Fruit fly (Drosophila melanogaster) whole organism, embryonic: ENCODE data around the gene CG8289.

ENCODE experiments used
- C15 ChIP-seq: fragments of 200-800 bp; sonication (Bioruptor generic); IDR thresholded peaks from 3 replicates; pipeline ENCODE4 v1.3.6; 2022; ENCODE audit warnings: missing biosample characterization, missing genetic modification characterization
- CG10431 ChIP-seq: fragments of 200-800 bp; sonication (Bioruptor generic); optimal IDR thresholded peaks from 3 replicates; lab custom pipeline; 2018; ENCODE audit warnings: missing biosample characterization, mild to moderate bottlenecking, missing genetic modification characterization
- CG11247 ChIP-seq: fragments of 200-800 bp; sonication (Bioruptor generic); IDR thresholded peaks from 2 replicates; pipeline ENCODE4 v1.3.6; 2022; ENCODE audit warnings: missing biosample characterization, missing genetic modification characterization
- CG11398 ChIP-seq: fragments of 200-800 bp; sonication (Bioruptor generic); optimal IDR thresholded peaks from 2 replicates; lab custom pipeline; 2016; ENCODE audit warnings: missing biosample characterization, missing genetic modification characterization
- CG12659 ChIP-seq: fragments of 200-800 bp; sonication (Bioruptor generic); optimal IDR thresholded peaks from 3 replicates; lab custom pipeline; 2017; ENCODE audit warnings: mild to moderate bottlenecking, missing biosample characterization, missing genetic modification reagents, missing genetic modification characterization
- CG13424 ChIP-seq: fragments of 200-800 bp; sonication (Bioruptor generic); optimal IDR thresholded peaks from 2 replicates; lab custom pipeline; 2019; ENCODE audit warnings: missing biosample characterization, mild to moderate bottlenecking, missing genetic modification characterization, moderate library complexity
- CG14710 ChIP-seq: fragments of 200-800 bp; sonication (Bioruptor generic); optimal IDR thresholded peaks from 3 replicates; lab custom pipeline; 2019; ENCODE audit warnings: missing biosample characterization, mild to moderate bottlenecking, missing genetic modification characterization, moderate library complexity
- CG15269 ChIP-seq: fragments of 200-800 bp; sonication (Bioruptor generic); optimal IDR thresholded peaks from 2 replicates; lab custom pipeline; 2018; ENCODE audit warnings: missing biosample characterization, mild to moderate bottlenecking, missing genetic modification characterization, moderate library complexity
- CG16815 ChIP-seq: fragments of 200-800 bp; sonication (Bioruptor generic); optimal IDR thresholded peaks from 3 replicates; lab custom pipeline; 2017; ENCODE audit warnings: missing biosample characterization, mild to moderate bottlenecking, missing genetic modification characterization
- CG17328 ChIP-seq: fragments of 200-800 bp; sonication (Bioruptor generic); IDR thresholded peaks from 2 replicates; pipeline ENCODE4 v1.3.6; 2022; ENCODE audit warnings: missing biosample characterization, missing genetic modification characterization
- CG17385 ChIP-seq: fragments of 200-800 bp; sonication (Bioruptor generic); optimal IDR thresholded peaks from 3 replicates; lab custom pipeline; 2018; ENCODE audit warnings: missing biosample characterization, mild to moderate bottlenecking, missing genetic modification characterization
- CG18599 ChIP-seq: fragments of 200-800 bp; sonication (Bioruptor generic); optimal IDR thresholded peaks from 3 replicates; lab custom pipeline; 2017; ENCODE audit warnings: missing biosample characterization, missing genetic modification characterization, mild to moderate bottlenecking, moderate library complexity, missing genetic modification reagents
- CG18764 ChIP-seq: fragments of 200-800 bp; sonication (Bioruptor generic); optimal IDR thresholded peaks from 3 replicates; lab custom pipeline; 2016; ENCODE audit warnings: missing biosample characterization, missing genetic modification characterization
- CG2199 ChIP-seq: fragments of 200-800 bp; sonication (Bioruptor generic); IDR thresholded peaks from 3 replicates; pipeline ENCODE4 v1.3.6; 2022; ENCODE audit warnings: missing biosample characterization, missing genetic modification characterization
- CG31224 ChIP-seq: fragments of 200-800 bp; sonication (Bioruptor generic); IDR thresholded peaks from 2 replicates; pipeline ENCODE4 v1.3.6; 2022; ENCODE audit warnings: missing biosample characterization, missing genetic modification characterization
- CG3281 ChIP-seq: fragments of 200-800 bp; sonication (Bioruptor generic); optimal IDR thresholded peaks from 3 replicates; lab custom pipeline; 2017; ENCODE audit warnings: missing biosample characterization, mild to moderate bottlenecking, missing genetic modification characterization
- CG5953 ChIP-seq: fragments of 200-800 bp; sonication (Bioruptor generic); IDR thresholded peaks from 2 replicates; pipeline ENCODE4 v1.3.6; 2022; ENCODE audit warnings: missing biosample characterization, missing genetic modification characterization
- CG8359 ChIP-seq: fragments of 200-800 bp; sonication (Bioruptor generic); optimal IDR thresholded peaks from 2 replicates; lab custom pipeline; 2017; ENCODE audit warnings: missing biosample characterization, mild to moderate bottlenecking, missing genetic modification characterization, borderline replicate concordance
- CoRest ChIP-seq: fragments of 200-800 bp; sonication (Bioruptor generic); optimal IDR thresholded peaks from 3 replicates; lab custom pipeline; 2018; ENCODE audit warnings: missing biosample characterization, mild to moderate bottlenecking, missing genetic modification characterization, moderate library complexity
- Deaf1 ChIP-seq: fragments of 200-800 bp; optimal IDR thresholded peaks from 3 replicates; lab custom pipeline; 2019; ENCODE audit warnings: missing biosample characterization, mild to moderate bottlenecking, missing genetic modification characterization, moderate library complexity
- Dek ChIP-seq: fragments of 200-800 bp; sonication (Bioruptor generic); optimal IDR thresholded peaks from 3 replicates; lab custom pipeline; 2019; ENCODE audit warnings: missing biosample characterization, mild to moderate bottlenecking, missing genetic modification characterization, moderate library complexity
- Ets65A ChIP-seq: fragments of 200-800 bp; sonication (Bioruptor generic); peaks from one replicate; lab custom pipeline; 2016; ENCODE audit warnings: missing biosample characterization, missing genetic modification characterization
- Fer1 ChIP-seq: fragments of 200-800 bp; sonication (Bioruptor generic); optimal IDR thresholded peaks from 2 replicates; lab custom pipeline; 2017; ENCODE audit warnings: missing biosample characterization, mild to moderate bottlenecking, missing genetic modification characterization
- Hey ChIP-seq: fragments of 200-800 bp; sonication (Bioruptor generic); optimal IDR thresholded peaks from 3 replicates; lab custom pipeline; 2018; ENCODE audit warnings: missing biosample characterization, mild to moderate bottlenecking, missing genetic modification characterization
- HmgD ChIP-seq: fragments of 200-800 bp; sonication (Bioruptor generic); optimal IDR thresholded peaks from 3 replicates; lab custom pipeline; 2016; ENCODE audit warnings: missing biosample characterization, missing genetic modification characterization
- Hr39 ChIP-seq: fragments of >200 bp; optimal IDR thresholded peaks from 2 replicates; lab custom pipeline; 2017
- Hr51 ChIP-seq, 2 experiments: fragments of 200-800 bp; sonication (Bioruptor generic); optimal IDR thresholded peaks; 2 replicates in 1 of 2; 3 replicates in 1 of 2; lab custom pipeline; 2016 to 2018; ENCODE audit warnings: missing biosample characterization in 2 of 2, missing genetic modification characterization in 2 of 2, mild to moderate bottlenecking in 1 of 2, moderate library complexity in 1 of 2
- MESR4 ChIP-seq: fragments of 200-800 bp; sonication (Bioruptor generic); optimal IDR thresholded peaks from 2 replicates; lab custom pipeline; 2018; ENCODE audit warnings: missing biosample characterization, mild to moderate bottlenecking, missing genetic modification characterization, moderate library complexity
- Max ChIP-seq: fragments of 200-800 bp; sonication (Bioruptor generic); optimal IDR thresholded peaks from 2 replicates; lab custom pipeline; 2016; ENCODE audit warnings: missing biosample characterization, mild to moderate bottlenecking, missing genetic modification characterization
- Mes4 ChIP-seq: fragments of 200-800 bp; sonication (Bioruptor generic); optimal IDR thresholded peaks from 2 replicates; lab custom pipeline; 2016; ENCODE audit warnings: missing biosample characterization, missing genetic modification characterization
- NK7.1 ChIP-seq: fragments of 200-800 bp; sonication (Bioruptor generic); optimal IDR thresholded peaks from 3 replicates; lab custom pipeline; 2016; ENCODE audit warnings: missing biosample characterization, missing genetic modification characterization
- Nf-YC ChIP-seq: fragments of 200-800 bp; optimal IDR thresholded peaks from 3 replicates; lab custom pipeline; 2019; ENCODE audit warnings: missing biosample characterization, mild to moderate bottlenecking, missing genetic modification characterization, moderate library complexity
- corto ChIP-seq: fragments of 200-800 bp; sonication (Bioruptor generic); optimal IDR thresholded peaks from 2 replicates; lab custom pipeline; 2016; ENCODE audit warnings: missing biosample characterization, mild to moderate bottlenecking, missing genetic modification characterization, moderate library complexity
- dysf ChIP-seq: fragments of 200-800 bp; sonication (Bioruptor generic); IDR thresholded peaks from 3 replicates; pipeline ENCODE4 v1.3.6; 2022; ENCODE audit warnings: missing biosample characterization, missing genetic modification characterization
- esg ChIP-seq: fragments of 200-800 bp; sonication (Bioruptor generic); conservative IDR thresholded peaks from 2 replicates; pipeline ENCODE4 v1.3.6; 2022; ENCODE audit warnings: missing biosample characterization, missing genetic modification characterization
- gsb-n ChIP-seq: fragments of 200-800 bp; sonication (Bioruptor generic); optimal IDR thresholded peaks from 3 replicates; lab custom pipeline; 2018; ENCODE audit warnings: missing biosample characterization, mild to moderate bottlenecking, missing genetic modification characterization
- kni ChIP-seq: fragments of 200-800 bp; sonication (Bioruptor generic); optimal IDR thresholded peaks from 3 replicates; lab custom pipeline; 2017; ENCODE audit warnings: mild to moderate bottlenecking, missing biosample characterization, missing genetic modification reagents, missing genetic modification characterization
- lbe ChIP-seq: fragments of 200-800 bp; sonication (Bioruptor generic); optimal IDR thresholded peaks from 2 replicates; lab custom pipeline; 2016; ENCODE audit warnings: missing biosample characterization, mild to moderate bottlenecking, missing genetic modification characterization
- onecut ChIP-seq: fragments of 200-800 bp; sonication (Bioruptor generic); IDR thresholded peaks from 2 replicates; pipeline ENCODE4 v1.3.6; 2022; ENCODE audit warnings: missing biosample characterization, missing genetic modification characterization
- org-1 ChIP-seq: fragments of 200-800 bp; sonication (Bioruptor generic); optimal IDR thresholded peaks from 2 replicates; lab custom pipeline; 2017; ENCODE audit warnings: missing biosample characterization, missing genetic modification characterization
- pb ChIP-seq: fragments of 200-800 bp; sonication (Bioruptor generic); optimal IDR thresholded peaks from 3 replicates; lab custom pipeline; 2016; ENCODE audit warnings: missing biosample characterization, missing genetic modification characterization
- pfk ChIP-seq: fragments of 200-800 bp; sonication (Bioruptor generic); optimal IDR thresholded peaks from 2 replicates; lab custom pipeline; 2018; ENCODE audit warnings: missing biosample characterization, mild to moderate bottlenecking, missing genetic modification characterization, moderate library complexity
- pita ChIP-seq: fragments of 200-800 bp; sonication (Bioruptor generic); optimal IDR thresholded peaks from 2 replicates; lab custom pipeline; 2017; ENCODE audit warnings: missing biosample characterization, mild to moderate bottlenecking, missing genetic modification characterization
- pnt ChIP-seq: fragments of 200-800 bp; sonication (Bioruptor generic); optimal IDR thresholded peaks from 3 replicates; lab custom pipeline; 2016; ENCODE audit warnings: missing biosample characterization, missing genetic modification characterization
- sens ChIP-seq: fragments of 200-800 bp; sonication (Bioruptor generic); peaks from one replicate; lab custom pipeline; 2016; ENCODE audit warnings: missing biosample characterization, missing genetic modification characterization
- sna ChIP-seq: fragments of 200-800 bp; sonication (Bioruptor generic); IDR thresholded peaks from 2 replicates; pipeline ENCODE4 v1.3.6; 2022; ENCODE audit warnings: missing biosample characterization, missing genetic modification characterization; ENCODE audit not compliant: partially characterized antibody
- sob ChIP-seq: fragments of 200-800 bp; sonication (Bioruptor generic); IDR thresholded peaks from 2 replicates; pipeline ENCODE4 v1.3.6; 2022; ENCODE audit warnings: missing biosample characterization, missing genetic modification characterization
- tin ChIP-seq: fragments of 200-800 bp; sonication (Bioruptor generic); optimal IDR thresholded peaks from 3 replicates; lab custom pipeline; 2016; ENCODE audit warnings: missing biosample characterization, missing genetic modification characterization
- zfh2 ChIP-seq: fragments of 200-800 bp; sonication (Bioruptor generic); optimal IDR thresholded peaks from 2 replicates; lab custom pipeline; 2016; ENCODE audit warnings: missing biosample characterization, missing genetic modification characterization

The CG8289 gene

dm6 chrX:17679642-17680571 lies 44.1 kb upstream of the CG8289 start:
- TF ChIP-seq gsb-n (tag; lab: Kevin White, UChicago), result no peak
- peak; percentile 26 for TF ChIP-seq CG15269
- no peak for TF ChIP-seq NK7.1 (GFP tag; lab: Kevin White, UChicago)
- no peak for TF ChIP-seq CG5953
- no peak for TF ChIP-seq Mes4 (GFP tag; lab: Kevin White, UChicago)
- TF ChIP-seq CG31224, result no peak
- no peak for TF ChIP-seq Dek
- no peak for TF ChIP-seq C15
- no peak for TF ChIP-seq pnt (GFP tag; lab: Kevin White, UChicago)
- TF ChIP-seq CG17328 (GFP tag; lab: Robert Waterston, UW), result no peak
- no peak for TF ChIP-seq pita (GFP tag; lab: Kevin White, UChicago)
- no peak for TF ChIP-seq CG10431 (GFP tag; lab: Kevin White, UChicago)
- no peak for TF ChIP-seq CG11398
- TF ChIP-seq Hr39 (lab: Kevin White, UChicago), result no peak
- TF ChIP-seq CG13424 (tag; lab: Kevin White, UChicago), result peak; percentile 39
- TF ChIP-seq CG3281 (GFP tag; lab: Kevin White, UChicago), result no peak
- peak; percentile 1 for TF ChIP-seq CG17385 (GFP tag; lab: Kevin White, UChicago)
- TF ChIP-seq Ets65A (GFP tag; lab: Kevin White, UChicago), result peak; percentile 8
- TF ChIP-seq corto (GFP tag; lab: Kevin White, UChicago), result no peak
- TF ChIP-seq sna (GFP tag; lab: Robert Waterston, UW), result no peak
- TF ChIP-seq CG18599 (GFP tag; lab: Kevin White, UChicago), result no peak
- TF ChIP-seq CG2199 (GFP tag; lab: Robert Waterston, UW), result 0 out of 3 replicates have a peak, but pooled peaks have one; percentile 31
- 0 out of 3 replicates have a peak, but pooled peaks have one; percentile 27 for TF ChIP-seq dysf (GFP tag; lab: Robert Waterston, UW)
- TF ChIP-seq zfh2, result no peak
- TF ChIP-seq Hr51 (GFP tag; optimal IDR thresholded peaks at IDR 0.05; lab: Kevin White, UChicago), result peak in 1 of 2 experiments; percentile 39
- TF ChIP-seq CoRest (tag; lab: Kevin White, UChicago), result no peak
- no peak for TF ChIP-seq esg (GFP tag; lab: Robert Waterston, UW)
- no peak for TF ChIP-seq pb (GFP tag; lab: Kevin White, UChicago)
- no peak for TF ChIP-seq MESR4 (GFP tag; lab: Kevin White, UChicago)
- TF ChIP-seq Fer1 (GFP tag; lab: Kevin White, UChicago), result no peak
- no peak for TF ChIP-seq kni (GFP tag; lab: Kevin White, UChicago)
- no peak for TF ChIP-seq CG12659 (GFP tag; lab: Kevin White, UChicago)
- no peak for TF ChIP-seq lbe (GFP tag; lab: Kevin White, UChicago)
- no peak for TF ChIP-seq Max (GFP tag; lab: Kevin White, UChicago)
- no peak for TF ChIP-seq HmgD (GFP tag; lab: Kevin White, UChicago)
- TF ChIP-seq tin (GFP tag; lab: Kevin White, UChicago), result no peak
- peak; percentile 65 for TF ChIP-seq Deaf1
- 0 out of 2 replicates have a peak, but pooled peaks have one; percentile 15 for TF ChIP-seq sob (GFP tag; lab: Robert Waterston, UW)
- peak; percentile 63 for TF ChIP-seq onecut (GFP tag; lab: Robert Waterston, UW)
- no peak for TF ChIP-seq org-1 (GFP tag; lab: Kevin White, UChicago)
- no peak for TF ChIP-seq CG11247
- TF ChIP-seq Hey (tag; lab: Kevin White, UChicago), result no peak
- no peak for TF ChIP-seq CG18764 (GFP tag; lab: Kevin White, UChicago)
- peak; percentile 73 for TF ChIP-seq sens (GFP tag; lab: Kevin White, UChicago)
- no peak for TF ChIP-seq CG8359
- TF ChIP-seq Nf-YC (tag; lab: Kevin White, UChicago), result peak; percentile 7
- no peak for TF ChIP-seq CG16815 (GFP tag; lab: Kevin White, UChicago)
- no peak for TF ChIP-seq CG14710 (tag; lab: Kevin White, UChicago)
- TF ChIP-seq pfk (GFP tag; lab: Kevin White, UChicago), result no peak
